Worm (Caenorhabditis elegans) whole organism, early embryonic: Measurements from ENCODE around the gene pole-4.
"Not testable (repeated sequence)": the region's sequence is repeated elsewhere in the genome, so short reads cannot be mapped to it uniquely, and the experiment has no call there.

ENCODE experiments used
- B0310.2 ChIP-seq: sonication (generic microtip); optimal IDR thresholded peaks from 2 replicates; lab custom pipeline; 2016; ENCODE audit warnings: mild to moderate bottlenecking, missing genetic modification characterization, missing compliant biosample characterization
- F13C5.2 ChIP-seq: sonication (generic microtip); optimal IDR thresholded peaks from 2 replicates; lab custom pipeline; 2017; ENCODE audit warnings: mild to moderate bottlenecking, missing genetic modification characterization, inconsistent platforms, missing compliant biosample characterization
- aly-1 ChIP-seq: sonication (generic microtip); optimal IDR thresholded peaks from 2 replicates; lab custom pipeline; 2016; ENCODE audit warnings: missing genetic modification characterization, missing compliant biosample characterization
- ama-1 ChIP-seq: fragments of 150-350 bp; optimal IDR thresholded peaks from 2 replicates; lab custom pipeline; 2014
- ceh-13 ChIP-seq: fragments of 200-800 bp; sonication (Bioruptor generic); optimal IDR thresholded peaks from 2 replicates; lab custom pipeline; 2018; ENCODE audit warnings: mild to moderate bottlenecking, missing genetic modification characterization, missing compliant biosample characterization
- ceh-36 ChIP-seq: sonication (generic microtip); optimal IDR thresholded peaks from 2 replicates; lab custom pipeline; 2016; ENCODE audit warnings: missing genetic modification characterization, inconsistent platforms, missing compliant biosample characterization
- ets-7 ChIP-seq: sonication (generic microtip); optimal IDR thresholded peaks from 2 replicates; lab custom pipeline; 2016; ENCODE audit warnings: missing genotype, missing genetic modification characterization, missing compliant biosample characterization
- flt-1 ChIP-seq: fragments of 200-800 bp; sonication (Bioruptor generic); IDR thresholded peaks from 2 replicates; pipeline ENCODE4 v1.3.6; 2022; ENCODE audit warnings: missing genetic modification characterization, missing compliant biosample characterization
- hmbx-1 ChIP-seq: sonication (generic microtip); optimal IDR thresholded peaks from 2 replicates; lab custom pipeline; 2016; ENCODE audit warnings: mild to moderate bottlenecking, missing genetic modification characterization, missing compliant biosample characterization
- hmg-4 ChIP-seq: fragments of 200-800 bp; sonication (Bioruptor generic); optimal IDR thresholded peaks from 2 replicates; lab custom pipeline; 2018; ENCODE audit warnings: mild to moderate bottlenecking, missing genetic modification characterization, missing compliant biosample characterization
- hnd-1 ChIP-seq: sonication (generic microtip); optimal IDR thresholded peaks from 2 replicates; lab custom pipeline; 2016; ENCODE audit warnings: missing genetic modification characterization, missing compliant biosample characterization
- pes-1 ChIP-seq: fragments of 200-800 bp; sonication (Bioruptor generic); IDR thresholded peaks from 2 replicates; pipeline ENCODE4 v1.3.6; 2022; ENCODE audit warnings: missing genetic modification reagents, missing genetic modification characterization, missing compliant biosample characterization
- scrt-1 ChIP-seq: fragments of 200-800 bp; sonication (Bioruptor generic); IDR thresholded peaks from 2 replicates; pipeline ENCODE4 v1.3.6; 2022; ENCODE audit warnings: missing genetic modification characterization, missing compliant biosample characterization
- sea-1 ChIP-seq: fragments of 200-800 bp; sonication (Bioruptor generic); conservative IDR thresholded peaks from 2 replicates; pipeline ENCODE4 v1.3.6; 2022; ENCODE audit warnings: missing genetic modification characterization, missing compliant biosample characterization
- tbx-11 ChIP-seq: fragments of 200-800 bp; sonication (Bioruptor generic); IDR thresholded peaks from 2 replicates; pipeline ENCODE4 v1.3.6; 2022; ENCODE audit warnings: missing genetic modification characterization, missing compliant biosample characterization
- tbx-37 ChIP-seq: fragments of 200-800 bp; sonication (Bioruptor generic); conservative IDR thresholded peaks from 2 replicates; pipeline ENCODE4 v1.3.6; 2022; ENCODE audit warnings: missing genetic modification reagents, missing genetic modification characterization, missing compliant biosample characterization
- tra-4 ChIP-seq: sonication (generic microtip); optimal IDR thresholded peaks from 2 replicates; lab custom pipeline; 2017; ENCODE audit warnings: missing genetic modification characterization, missing compliant biosample characterization

Gene pole-4

ce11 chrII:15004538-15004937 is 35.4 kb upstream of the pole-4 start:
- no peak for TF ChIP-seq ets-7
- TF ChIP-seq sea-1 (GFP tag; lab: Robert Waterston, UW) = no peak
- TF ChIP-seq B0310.2 = no peak
- no peak for TF ChIP-seq hmbx-1 (tag; lab: Kevin White, UChicago)
- TF ChIP-seq ama-1 (lab: Kevin White, UChicago) = no peak
- TF ChIP-seq tbx-11 (GFP tag; lab: Robert Waterston, UW) = no peak
- TF ChIP-seq hnd-1 (tag; lab: Kevin White, UChicago) = no peak
- TF ChIP-seq tra-4 (tag; lab: Kevin White, UChicago) = no peak
- TF ChIP-seq tbx-37 (GFP tag; lab: Robert Waterston, UW) = no peak
- TF ChIP-seq hmg-4 (GFP tag; lab: Kevin White, UChicago) = no peak
- no peak for TF ChIP-seq scrt-1
- TF ChIP-seq F13C5.2 (tag; lab: Kevin White, UChicago) = no peak
- no peak for TF ChIP-seq aly-1 (tag; lab: Kevin White, UChicago)
- TF ChIP-seq ceh-13 (GFP tag; lab: Kevin White, UChicago) = no peak
- TF ChIP-seq pes-1 = no peak
- no peak for TF ChIP-seq flt-1 (GFP tag; lab: Robert Waterston, UW)

DNA sequence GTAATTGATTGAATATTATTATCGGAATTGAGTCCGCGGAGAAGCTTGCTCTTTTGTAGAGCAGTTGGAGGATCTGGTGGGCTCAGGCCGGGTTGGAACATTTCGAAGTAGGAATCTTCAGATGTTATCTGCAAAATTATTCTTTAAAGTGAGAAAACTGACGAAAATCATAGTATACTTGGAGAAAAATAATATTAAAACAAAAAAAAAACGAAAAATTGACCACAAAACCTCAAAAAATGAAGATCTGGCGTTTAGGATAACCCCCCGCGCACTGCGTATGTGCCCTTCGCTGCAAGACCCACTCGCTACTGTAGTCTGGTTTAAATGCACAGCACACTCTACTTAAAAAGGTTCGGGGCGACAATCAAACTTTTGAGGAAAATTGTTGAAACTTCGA is 34.3 kb upstream of the pole-4 start, which contains the start of gene Y53F4B.10:
TSS of gene Y53F4B.10 (minus strand) at position 101 of the 400 bp plus-strand sequence.
- TF ChIP-seq tra-4 (tag; lab: Kevin White, UChicago) = no peak
- TF ChIP-seq hmbx-1 (tag; lab: Kevin White, UChicago) = no peak
- no peak for TF ChIP-seq scrt-1
- TF ChIP-seq F13C5.2 (tag; lab: Kevin White, UChicago) = no peak
- TF ChIP-seq flt-1 (GFP tag; lab: Robert Waterston, UW) = no peak
- TF ChIP-seq hmg-4 (GFP tag; lab: Kevin White, UChicago) = no peak
- TF ChIP-seq tbx-11 (GFP tag; lab: Robert Waterston, UW) = no peak
- no peak for TF ChIP-seq tbx-37 (GFP tag; lab: Robert Waterston, UW)
- TF ChIP-seq pes-1 = no peak

- not testable (repeated sequence) for TF ChIP-seq tbx-11 (GFP tag; lab: Robert Waterston, UW); ets-7; ama-1 (lab: Kevin White, UChicago)
These were observed 23.4 kb upstream of the pole-4 start, which contains the start of gene Y53F4B.7 for ce11 chrII:14992598-14992997. TSS of gene Y53F4B.7 (plus strand) at chrII:14992898.

DNA sequence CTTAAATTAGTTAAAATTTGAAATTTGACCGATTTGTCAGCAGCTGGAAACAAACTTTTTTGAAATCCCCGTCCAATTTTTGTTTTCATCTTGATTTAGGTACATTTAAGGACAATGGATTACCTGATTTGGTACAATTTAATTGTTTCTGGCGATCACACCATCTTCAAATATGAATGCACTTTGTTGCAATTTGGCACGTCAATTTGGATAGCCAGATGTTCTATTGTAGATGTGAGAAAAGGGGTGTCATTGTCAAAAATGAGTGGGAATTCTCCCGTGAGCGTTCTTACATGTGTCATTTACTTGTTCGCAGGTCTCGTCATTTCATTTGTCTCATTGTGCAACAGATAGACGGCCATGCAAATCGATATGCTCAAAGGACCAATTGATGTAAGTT is 19.0 kb upstream of the pole-4 start, which contains the start of gene Y53F4B.43:
TSS of gene Y53F4B.43 (plus strand) at position 301 of the 400 bp plus-strand sequence.
- TF ChIP-seq hmg-4 (GFP tag; lab: Kevin White, UChicago); hmbx-1 (tag; lab: Kevin White, UChicago); tbx-37 (GFP tag; lab: Robert Waterston, UW): not testable (repeated sequence)

DNA sequence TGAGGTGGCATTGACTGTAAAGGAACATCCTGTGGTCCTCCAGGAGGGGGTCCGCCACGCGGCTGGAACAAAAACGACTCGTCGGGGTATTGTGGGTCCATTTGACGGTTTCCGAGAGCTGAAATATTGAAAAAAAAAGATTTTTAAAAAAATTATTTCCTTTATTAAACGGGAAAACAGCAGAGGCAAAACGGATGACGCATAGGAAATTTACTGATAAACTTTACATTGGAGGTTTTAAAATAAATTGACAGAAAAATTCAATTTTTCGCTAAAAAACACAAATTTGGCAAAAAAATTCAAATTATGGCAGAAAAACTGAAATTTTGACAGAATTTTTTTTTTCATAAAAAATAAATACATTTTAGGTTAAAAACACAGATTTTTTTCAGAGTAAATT is 14.8 kb upstream of the pole-4 start, which contains the start of gene Y53F4B.5:
TSS of gene Y53F4B.5 (minus strand) at position 101 of the 400 bp plus-strand sequence.
- TF ChIP-seq aly-1 (tag; lab: Kevin White, UChicago) (no peak), ets-7 (no peak), hmbx-1 (tag; lab: Kevin White, UChicago) (no peak), tra-4 (tag; lab: Kevin White, UChicago) (no peak), sea-1 (GFP tag; lab: Robert Waterston, UW) (no peak), hmg-4 (GFP tag; lab: Kevin White, UChicago) (no peak), F13C5.2 (tag; lab: Kevin White, UChicago) (no peak), pes-1 (no peak), flt-1 (GFP tag; lab: Robert Waterston, UW) (no peak), ama-1 (lab: Kevin White, UChicago) (no peak), scrt-1 (no peak), hnd-1 (tag; lab: Kevin White, UChicago) (no peak), B0310.2 (no peak), ceh-13 (GFP tag; lab: Kevin White, UChicago) (no peak), tbx-37 (GFP tag; lab: Robert Waterston, UW) (no peak), ceh-36 (no peak)

DNA sequence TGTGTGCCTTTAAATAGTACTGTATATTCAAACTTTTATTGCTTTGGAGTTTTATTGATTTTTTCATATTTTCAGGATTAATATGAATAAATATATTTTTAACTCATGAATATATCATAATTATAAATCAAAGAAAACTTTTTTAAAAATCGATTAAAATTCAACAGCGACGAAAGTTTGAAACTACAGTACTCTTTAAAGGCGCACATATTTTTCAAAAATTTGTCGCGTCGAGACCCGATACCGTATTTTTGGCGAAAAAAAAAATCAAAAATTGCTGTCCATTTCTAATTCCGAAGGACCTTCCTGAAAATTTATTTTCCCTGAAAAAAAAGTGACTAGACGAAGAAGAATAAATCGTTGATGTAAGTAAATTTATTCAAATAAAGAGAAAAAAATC is 879 bp downstream of the pole-4 start:
- TF ChIP-seq hmg-4 (GFP tag; lab: Kevin White, UChicago) (no peak), B0310.2 (no peak), hnd-1 (tag; lab: Kevin White, UChicago) (no peak), tra-4 (tag; lab: Kevin White, UChicago) (no peak), F13C5.2 (tag; lab: Kevin White, UChicago) (no peak), aly-1 (tag; lab: Kevin White, UChicago) (no peak), hmbx-1 (tag; lab: Kevin White, UChicago) (no peak), scrt-1 (no peak), ets-7 (no peak), ama-1 (lab: Kevin White, UChicago) (no peak), ceh-36 (no peak), tbx-11 (GFP tag; lab: Robert Waterston, UW) (no peak), sea-1 (GFP tag; lab: Robert Waterston, UW) (no peak), tbx-37 (GFP tag; lab: Robert Waterston, UW) (no peak)

DNA sequence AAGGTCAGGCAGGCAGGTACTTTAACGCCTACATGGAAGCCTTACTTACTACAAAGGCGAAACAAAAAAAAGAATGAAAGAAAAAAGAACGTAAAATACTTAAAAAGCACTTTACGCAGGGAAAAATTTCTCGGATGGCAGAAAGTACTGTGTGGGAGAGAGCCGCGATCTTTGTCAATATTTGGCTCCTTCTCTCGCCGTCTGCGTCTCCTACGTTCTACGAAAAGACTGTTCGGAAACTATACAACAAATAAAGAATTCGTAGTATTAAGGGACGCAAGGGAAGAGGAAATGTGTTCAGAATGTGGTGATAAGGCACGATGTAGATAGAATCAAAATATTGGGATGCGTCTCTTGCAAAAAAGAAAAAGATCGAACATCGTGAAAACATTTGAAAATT is 2.1 kb downstream of the pole-4 start:
- TF ChIP-seq tbx-11 (GFP tag; lab: Robert Waterston, UW) (no peak), F13C5.2 (tag; lab: Kevin White, UChicago) (no peak)

- TF ChIP-seq B0310.2 = no peak
- TF ChIP-seq hmg-4 (GFP tag; lab: Kevin White, UChicago) = no peak
- no peak for TF ChIP-seq aly-1 (tag; lab: Kevin White, UChicago)
- TF ChIP-seq F13C5.2 (tag; lab: Kevin White, UChicago) = no peak
- no peak for TF ChIP-seq tbx-37 (GFP tag; lab: Robert Waterston, UW)
- TF ChIP-seq ama-1 (lab: Kevin White, UChicago) = no peak
- TF ChIP-seq hmbx-1 (tag; lab: Kevin White, UChicago) = no peak
- TF ChIP-seq hnd-1 (tag; lab: Kevin White, UChicago) = no peak
- no peak for TF ChIP-seq ceh-13 (GFP tag; lab: Kevin White, UChicago)
- TF ChIP-seq ets-7 = no peak
- no peak for TF ChIP-seq sea-1 (GFP tag; lab: Robert Waterston, UW)
- TF ChIP-seq scrt-1 = no peak
- no peak for TF ChIP-seq pes-1
- TF ChIP-seq tra-4 (tag; lab: Kevin White, UChicago) = no peak
- TF ChIP-seq tbx-11 (GFP tag; lab: Robert Waterston, UW) = no peak
- TF ChIP-seq flt-1 (GFP tag; lab: Robert Waterston, UW) = no peak
- TF ChIP-seq ceh-36 = no peak
These were observed 2.7 kb downstream of the pole-4 start for ce11 chrII:14966420-14966819.
